Worm (Caenorhabditis elegans) whole organism, L4/young adult: Measurements from ENCODE around the gene E03H12.4.

ENCODE experiments used
- W03F9.2 ChIP-seq: fragments of 150-350 bp; optimal IDR thresholded peaks from 2 replicates; lab custom pipeline; 2014; ENCODE audit warnings: missing biosample characterization, missing genetic modification characterization
- dao-5 ChIP-seq: sonication (generic microtip); optimal IDR thresholded peaks from 2 replicates; lab custom pipeline; 2016; ENCODE audit warnings: missing genotype, missing genetic modification characterization, moderate library complexity, missing compliant biosample characterization
- him-1 ChIP-seq: sonication (generic microtip); optimal IDR thresholded peaks from 2 replicates; lab custom pipeline; 2016; ENCODE audit warnings: missing genotype, missing genetic modification reagents, missing genetic modification characterization, missing compliant biosample characterization

DNA sequence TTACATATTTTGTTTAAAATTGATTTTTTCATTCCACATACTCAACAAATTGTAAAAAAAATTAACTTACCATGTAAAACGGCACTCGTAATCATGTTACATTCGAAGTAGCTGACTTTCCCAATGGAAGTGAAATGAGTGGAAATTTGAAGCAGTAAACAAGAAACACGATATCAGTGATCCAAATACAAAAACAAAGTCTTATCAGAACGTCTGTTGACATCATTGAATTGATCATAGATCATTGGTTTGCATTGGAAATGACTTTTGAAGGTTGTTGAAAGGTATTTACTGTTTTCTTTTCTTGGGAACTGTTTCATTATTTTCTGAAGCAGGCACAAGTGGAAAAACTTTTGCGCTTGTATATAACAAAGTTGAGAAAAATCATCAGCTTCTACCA is 6.4 kb upstream of the E03H12.4 start, which contains the start of gene Y9C9A.16:
- TF ChIP-seq W03F9.2 (tag; lab: Kevin White, UChicago) (no peak), him-1 (tag; lab: Kevin White, UChicago) (no peak), dao-5 (tag; lab: Kevin White, UChicago) (no peak)
